Worm (Caenorhabditis elegans): ENCODE results near the gene Y7A5A.9.

DNA sequence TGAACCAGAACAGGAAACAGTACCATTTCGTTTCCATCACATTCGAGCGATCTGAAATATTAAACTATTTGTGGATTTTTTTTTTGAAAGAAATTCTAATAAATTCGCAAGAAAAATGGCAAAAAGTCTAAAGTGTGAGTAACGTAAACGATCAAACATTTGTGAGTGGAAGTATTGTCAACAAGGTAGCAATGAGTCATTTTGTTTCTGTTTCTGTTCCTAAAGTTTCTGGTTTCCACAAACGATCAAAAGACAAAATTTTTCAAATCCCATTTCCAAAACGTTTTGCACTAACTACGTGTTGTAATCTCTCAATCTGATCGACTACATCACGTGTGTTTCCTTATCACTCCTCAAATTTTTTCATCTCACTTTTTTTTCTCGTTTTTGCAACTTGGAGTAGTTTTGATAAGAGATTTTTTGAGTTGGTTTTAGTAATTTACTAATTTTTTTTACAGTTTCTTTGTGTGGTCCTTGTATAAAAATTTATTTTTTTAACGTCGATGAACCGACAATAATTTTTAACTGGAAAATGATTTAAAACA lies 20.6 kb downstream of the Y7A5A.9 start, which contains the start of gene F59F4.3:
- TF ChIP-seq mxl-2 (GFP tag; conservative IDR thresholded peaks at IDR 0.05) (no peak), set-16 (GFP tag; IDR thresholded peaks at IDR 0.05) (no peak), vab-7 (GFP tag; IDR thresholded peaks at IDR 0.05) (no peak), T26A8.4 (GFP tag; IDR thresholded peaks at IDR 0.05) (no peak), mdl-1 (tag; optimal IDR thresholded peaks at IDR 0.05) (peak in 1 of 2 experiments; percentile 22), hlh-30 (tag; optimal IDR thresholded peaks at IDR 0.05; ENCODE audit: insufficient read depth) (peak; percentile 9)

All from whole organism, L4 larva.